In the genomic region with DNA sequence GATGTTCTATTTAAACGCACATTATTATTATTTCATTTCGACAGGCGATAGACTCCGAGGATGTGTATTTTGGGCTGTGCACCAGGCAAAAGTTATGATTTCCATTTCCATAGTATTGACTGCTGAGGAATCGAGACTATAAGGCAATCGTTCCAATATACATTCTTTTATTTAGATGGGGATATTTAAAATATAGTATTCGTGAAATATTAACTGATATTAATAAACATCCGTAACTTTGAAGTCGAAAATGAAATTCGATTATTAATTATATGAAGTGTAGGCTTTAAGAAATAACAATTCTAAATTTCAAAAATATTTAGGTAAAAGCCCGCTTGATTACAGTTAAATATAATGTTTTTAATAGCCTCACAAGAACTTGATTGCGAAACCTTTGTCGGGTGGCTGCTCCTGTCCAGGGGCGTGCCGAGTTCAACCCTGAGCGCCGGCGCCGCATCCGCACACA, we compare ENCODE assay signal across 1 fruit fly cellular context.
A peak's percentile ranks its signal among the peaks of the same experiment; 100 is the strongest.
TF ChIP-seq lines count a peak whose summit lies in the region.

No protein-coding gene starts in this region.

TF ChIP-seq in whole organism, embryonic, 481 proteins besides CTCF, POLR2A, EP300 and RAD21 (continued from another document):
- TF ChIP-seq CG8765 (GFP tag; IDR thresholded peaks at IDR 0.05; lab: Robert Waterston, UW), result peak; percentile 40; the same call in 1 of the 2 replicates
- peak; percentile 29 for TF ChIP-seq CG8290 (GFP tag; optimal IDR thresholded peaks at IDR 0.05; lab: Kevin White, UChicago)
- TF ChIP-seq CG8290 (tag; optimal IDR thresholded peaks at IDR 0.05; lab: Kevin White, UChicago), result peak in 1 of 2 experiments; percentile 2
- peak; percentile 77 for TF ChIP-seq az2 (GFP tag; optimal IDR thresholded peaks at IDR 0.05; lab: Kevin White, UChicago)
- no peak for TF ChIP-seq CG42726 (GFP tag; IDR thresholded peaks at IDR 0.05; lab: Robert Waterston, UW; ENCODE audit: partially characterized antibody)
- TF ChIP-seq CG12391 (tag; optimal IDR thresholded peaks at IDR 0.05; lab: Kevin White, UChicago), result peak; percentile 71
- no peak for TF ChIP-seq tx (GFP tag; optimal IDR thresholded peaks at IDR 0.05; lab: Kevin White, UChicago)
- peak; percentile 40; the same call in 1 of the 2 replicates for TF ChIP-seq E2f2 (GFP tag; IDR thresholded peaks at IDR 0.05; lab: Robert Waterston, UW)
- peak; percentile 18 for TF ChIP-seq CG11723 (GFP tag; optimal IDR thresholded peaks at IDR 0.05; lab: Kevin White, UChicago)
- TF ChIP-seq caup (GFP tag; optimal IDR thresholded peaks at IDR 0.05; lab: Kevin White, UChicago; ENCODE audit: severe bottlenecking), result peak; percentile 19
- TF ChIP-seq CG8924 (tag; optimal IDR thresholded peaks at IDR 0.05; lab: Kevin White, UChicago), result peak; percentile 83
- no peak for TF ChIP-seq wek (GFP tag; optimal IDR thresholded peaks at IDR 0.05; lab: Kevin White, UChicago)
- TF ChIP-seq so (GFP tag; IDR thresholded peaks at IDR 0.05; lab: Robert Waterston, UW), result no peak
- no peak for TF ChIP-seq CG3726 (GFP tag; IDR thresholded peaks at IDR 0.05; lab: Robert Waterston, UW)
- TF ChIP-seq h (optimal IDR thresholded peaks at IDR 0.05; lab: Kevin White, UChicago), result no peak
- no peak for TF ChIP-seq pb (GFP tag; optimal IDR thresholded peaks at IDR 0.05; lab: Kevin White, UChicago)
- peak; percentile 17 for TF ChIP-seq NfI (GFP tag; optimal IDR thresholded peaks at IDR 0.05; lab: Kevin White, UChicago)
- TF ChIP-seq CG17385 (GFP tag; optimal IDR thresholded peaks at IDR 0.05; lab: Kevin White, UChicago), result peak; percentile 45
- TF ChIP-seq lab (GFP tag; optimal IDR thresholded peaks at IDR 0.05; lab: Kevin White, UChicago), result peak; percentile 62
- peak; percentile 56 for TF ChIP-seq CG6254 (GFP tag; optimal IDR thresholded peaks at IDR 0.05; lab: Kevin White, UChicago)
- no peak for TF ChIP-seq sim (GFP tag; IDR thresholded peaks at IDR 0.05; lab: Robert Waterston, UW)
- no peak for TF ChIP-seq Dip3 (GFP tag; optimal IDR thresholded peaks at IDR 0.05; lab: Kevin White, UChicago)
- peak; percentile 28 for TF ChIP-seq Spps (tag; optimal IDR thresholded peaks at IDR 0.05; lab: Kevin White, UChicago)
- peak; percentile 35 for TF ChIP-seq Sox102F (GFP tag; optimal IDR thresholded peaks at IDR 0.05; lab: Kevin White, UChicago)
- TF ChIP-seq tio (GFP tag; optimal IDR thresholded peaks at IDR 0.05; lab: Kevin White, UChicago), result peak; percentile 49
- TF ChIP-seq Neu2 (GFP tag; optimal IDR thresholded peaks at IDR 0.05; lab: Kevin White, UChicago; ENCODE audit: borderline replicate concordance), result no peak
- TF ChIP-seq tin (GFP tag; optimal IDR thresholded peaks at IDR 0.05; lab: Kevin White, UChicago), result peak; percentile 50
- peak; percentile 50 for TF ChIP-seq CG1602 (GFP tag; optimal IDR thresholded peaks at IDR 0.05; lab: Kevin White, UChicago)
- TF ChIP-seq Sry-β (GFP tag; optimal IDR thresholded peaks at IDR 0.05; lab: Kevin White, UChicago), result no peak
- TF ChIP-seq Fer3 (tag; optimal IDR thresholded peaks at IDR 0.05; lab: Kevin White, UChicago), result no peak
- peak; percentile 34 for TF ChIP-seq CG15479 (GFP tag; optimal IDR thresholded peaks at IDR 0.05; lab: Kevin White, UChicago)
- TF ChIP-seq CG13775 (GFP tag; optimal IDR thresholded peaks at IDR 0.05; lab: Kevin White, UChicago), result peak; percentile 62
- peak; percentile 54 for TF ChIP-seq Fer1 (GFP tag; optimal IDR thresholded peaks at IDR 0.05; lab: Kevin White, UChicago)
- peak; percentile 7 for TF ChIP-seq ATbp (GFP tag; optimal IDR thresholded peaks at IDR 0.05; lab: Kevin White, UChicago)
- no peak for TF ChIP-seq jing (GFP tag; optimal IDR thresholded peaks at IDR 0.05; lab: Kevin White, UChicago)
- peak; percentile 41 for TF ChIP-seq ewg (GFP tag; optimal IDR thresholded peaks at IDR 0.05; lab: Kevin White, UChicago)
- no peak for TF ChIP-seq dm (GFP tag; optimal IDR thresholded peaks at IDR 0.05; lab: Kevin White, UChicago)
- TF ChIP-seq CoRest (tag; optimal IDR thresholded peaks at IDR 0.05; lab: Kevin White, UChicago), result peak; percentile 69
- TF ChIP-seq CG2678 (tag; optimal IDR thresholded peaks at IDR 0.05; lab: Kevin White, UChicago), result peak; percentile 78
- peak; percentile 39 for TF ChIP-seq CG6854 (GFP tag; optimal IDR thresholded peaks at IDR 0.05; lab: Kevin White, UChicago)
- TF ChIP-seq CG3407 (GFP tag; optimal IDR thresholded peaks at IDR 0.05; lab: Kevin White, UChicago), result peak; percentile 12
- TF ChIP-seq otp (GFP tag; IDR thresholded peaks at IDR 0.05; lab: Robert Waterston, UW), result no peak
- peak; percentile 50 for TF ChIP-seq CG17359 (tag; optimal IDR thresholded peaks at IDR 0.05; lab: Kevin White, UChicago)
- peak; percentile 17 for TF ChIP-seq en (GFP tag; optimal IDR thresholded peaks at IDR 0.05; lab: Kevin White, UChicago)
- no peak for TF ChIP-seq klu (GFP tag; IDR thresholded peaks at IDR 0.05; lab: Robert Waterston, UW)
- TF ChIP-seq CG3281 (GFP tag; optimal IDR thresholded peaks at IDR 0.05; lab: Kevin White, UChicago), result peak; percentile 47
- peak; percentile 30 for TF ChIP-seq Nf-YC (tag; optimal IDR thresholded peaks at IDR 0.05; lab: Kevin White, UChicago)
- TF ChIP-seq org-1 (GFP tag; optimal IDR thresholded peaks at IDR 0.05; lab: Kevin White, UChicago), result peak; percentile 24
- peak; percentile 79 for TF ChIP-seq zen (tag; optimal IDR thresholded peaks at IDR 0.05; lab: Kevin White, UChicago)
- peak; percentile 56 for TF ChIP-seq CG18619 (GFP tag; optimal IDR thresholded peaks at IDR 0.05; lab: Kevin White, UChicago)
- no peak for TF ChIP-seq D (optimal IDR thresholded peaks at IDR 0.05; lab: Kevin White, UChicago)
- TF ChIP-seq D (GFP tag; optimal IDR thresholded peaks at IDR 0.05; lab: Kevin White, UChicago), result peak; percentile 66
- TF ChIP-seq sc (optimal IDR thresholded peaks at IDR 0.05; lab: Kevin White, UChicago), result no peak
- TF ChIP-seq sc (GFP tag; optimal IDR thresholded peaks at IDR 0.05; lab: Kevin White, UChicago), result peak; percentile 58
- peak; percentile 12 for TF ChIP-seq CG13296 (GFP tag; optimal IDR thresholded peaks at IDR 0.05; lab: Kevin White, UChicago)
- peak; percentile 77 for TF ChIP-seq gem (tag; optimal IDR thresholded peaks at IDR 0.05; lab: Kevin White, UChicago)
- TF ChIP-seq CG12769 (tag; optimal IDR thresholded peaks at IDR 0.05; lab: Kevin White, UChicago), result no peak
- peak; percentile 79 for TF ChIP-seq CG10267 (tag; optimal IDR thresholded peaks at IDR 0.05; lab: Kevin White, UChicago)
- no peak for TF ChIP-seq Dp (GFP tag; optimal IDR thresholded peaks at IDR 0.05; lab: Kevin White, UChicago)
- no peak for TF ChIP-seq sisA (GFP tag; IDR thresholded peaks at IDR 0.05; lab: Robert Waterston, UW)
- peak; percentile 26 for TF ChIP-seq Asciz (GFP tag; optimal IDR thresholded peaks at IDR 0.05; lab: Kevin White, UChicago)
- peak in 1 of 2 experiments; percentile 38 for TF ChIP-seq Eip74EF (GFP tag; optimal IDR thresholded peaks at IDR 0.05; lab: Kevin White, UChicago)
- peak; percentile 47 for TF ChIP-seq CG12659 (GFP tag; optimal IDR thresholded peaks at IDR 0.05; lab: Kevin White, UChicago)
- TF ChIP-seq CG16815 (GFP tag; optimal IDR thresholded peaks at IDR 0.05; lab: Kevin White, UChicago), result peak; percentile 34
- peak; percentile 71 for TF ChIP-seq CG4404 (GFP tag; IDR thresholded peaks at IDR 0.05; lab: Robert Waterston, UW)
- TF ChIP-seq CG18599 (GFP tag; optimal IDR thresholded peaks at IDR 0.05; lab: Kevin White, UChicago), result peak; percentile 64
- TF ChIP-seq fd102C (GFP tag; optimal IDR thresholded peaks at IDR 0.05; lab: Kevin White, UChicago), result peak; percentile 68
- 0 out of 2 replicates have a peak, but pooled peaks have one; percentile 7 for TF ChIP-seq ap (GFP tag; IDR thresholded peaks at IDR 0.05; lab: Robert Waterston, UW)
- peak; percentile 36 for TF ChIP-seq Hand (GFP tag; optimal IDR thresholded peaks at IDR 0.05; lab: Kevin White, UChicago)
- TF ChIP-seq crp (GFP tag; optimal IDR thresholded peaks at IDR 0.05; lab: Kevin White, UChicago), result peak in 1 of 2 experiments; percentile 19
- peak; percentile 30; the same call in 1 of the 2 replicates for TF ChIP-seq CG32772 (GFP tag; IDR thresholded peaks at IDR 0.05; lab: Robert Waterston, UW)
- no peak for TF ChIP-seq CG8944 (GFP tag; optimal IDR thresholded peaks at IDR 0.05; lab: Kevin White, UChicago)
- TF ChIP-seq nerfin-1 (tag; optimal IDR thresholded peaks at IDR 0.05; lab: Kevin White, UChicago), result peak; percentile 12
- TF ChIP-seq sqz (GFP tag; optimal IDR thresholded peaks at IDR 0.05; lab: Kevin White, UChicago), result peak; percentile 11
- no peak for TF ChIP-seq zf30C (GFP tag; optimal IDR thresholded peaks at IDR 0.05; lab: Kevin White, UChicago)
- no peak for TF ChIP-seq CG2889 (GFP tag; IDR thresholded peaks at IDR 0.05; lab: Robert Waterston, UW)
- peak; percentile 36 for TF ChIP-seq Chrac-16 (GFP tag; optimal IDR thresholded peaks at IDR 0.05; lab: Kevin White, UChicago)
- no peak for TF ChIP-seq CG14965 (GFP tag; optimal IDR thresholded peaks at IDR 0.05; lab: Kevin White, UChicago; ENCODE audit: borderline replicate concordance)
- peak; percentile 21 for TF ChIP-seq CG2875 (GFP tag; optimal IDR thresholded peaks at IDR 0.05; lab: Kevin White, UChicago)
- TF ChIP-seq pho (GFP tag; optimal IDR thresholded peaks at IDR 0.05; lab: Kevin White, UChicago), result no peak
- peak; percentile 44 for TF ChIP-seq onecut (GFP tag; IDR thresholded peaks at IDR 0.05; lab: Robert Waterston, UW)
- TF ChIP-seq CG12104 (GFP tag; optimal IDR thresholded peaks at IDR 0.05; lab: Kevin White, UChicago), result peak; percentile 31
- TF ChIP-seq ind (GFP tag; optimal IDR thresholded peaks at IDR 0.05; lab: Kevin White, UChicago), result peak; percentile 7
- peak; percentile 59 for TF ChIP-seq trem (tag; optimal IDR thresholded peaks at IDR 0.05; lab: Kevin White, UChicago)
